Fruit fly (Drosophila melanogaster) whole organism, larva: Measurements from ENCODE around the gene Obp8a.

ENCODE experiments used
- noc ChIP-seq: fragments of 200-800 bp; sonication (Bioruptor generic); optimal IDR thresholded peaks from 3 replicates; lab custom pipeline; 2019; ENCODE audit warnings: missing biosample characterization, mild to moderate bottlenecking, missing genetic modification characterization, moderate library complexity

The Obp8a gene

dm6 chrX:9214576-9214975, at the start of gene Obp8a:
Obp8a (plus strand) TSS chrX:9214876.
- TF ChIP-seq noc (tag; lab: Kevin White, UChicago), result no peak

dm6 chrX:9168273-9168672, 46.4 kb upstream of the Obp8a start:
- no peak for TF ChIP-seq noc (tag; lab: Kevin White, UChicago)

dm6 chrX:9187429-9187828, 27.2 kb upstream of the Obp8a start:
- TF ChIP-seq noc (tag; lab: Kevin White, UChicago), result no peak

dm6 chrX:9190555-9191184, 24.0 kb upstream of the Obp8a start, which contains the start of gene CG12115:
CG12115 (minus strand) TSS chrX:9190605.
- no peak for TF ChIP-seq noc (tag; lab: Kevin White, UChicago)

- no peak for TF ChIP-seq noc (tag; lab: Kevin White, UChicago)
Observed at dm6 chrX:9191357-9191756, 23.3 kb upstream of the Obp8a start, which contains the start of gene CG12057. CG12057 (plus strand) TSS chrX:9191657.

- TF ChIP-seq noc (tag; lab: Kevin White, UChicago), result no peak
Observed at dm6 chrX:9192429-9192828, 22.2 kb upstream of the Obp8a start, which contains the start of gene CG12056. CG12056 (plus strand) TSS chrX:9192669.

- peak; percentile 30 for TF ChIP-seq noc (tag; lab: Kevin White, UChicago)
Observed at dm6 chrX:9193604-9194003, 21.1 kb upstream of the Obp8a start, which contains the start of gene CG12106. CG12106 (plus strand) TSS chrX:9193898.

- TF ChIP-seq noc (tag; lab: Kevin White, UChicago), result no peak
Observed at dm6 chrX:9195311-9195710, 19.4 kb upstream of the Obp8a start.

- peak; percentile 68 for TF ChIP-seq noc (tag; lab: Kevin White, UChicago)
Observed at dm6 chrX:9196362-9196761, 18.3 kb upstream of the Obp8a start, which contains the start of gene CG12118. CG12118 (minus strand) TSS chrX:9196414.

- no peak for TF ChIP-seq noc (tag; lab: Kevin White, UChicago)
Observed at dm6 chrX:9200234-9200633, 14.4 kb upstream of the Obp8a start.

dm6 chrX:9201080-9201479, 13.6 kb upstream of the Obp8a start:
- no peak for TF ChIP-seq noc (tag; lab: Kevin White, UChicago)

dm6 chrX:9201866-9202681, 12.6 kb upstream of the Obp8a start:
- TF ChIP-seq noc (tag; lab: Kevin White, UChicago), result peak; percentile 91

dm6 chrX:9210787-9211186, 3.9 kb upstream of the Obp8a start, which contains the start of gene SmydA-9:
SmydA-9 (minus strand) TSS chrX:9210887.
- no peak for TF ChIP-seq noc (tag; lab: Kevin White, UChicago)

- no peak for TF ChIP-seq noc (tag; lab: Kevin White, UChicago)
Observed at dm6 chrX:9215485-9215884, 809 bp downstream of the Obp8a start, which contains the start of gene CG15368. CG15368 (plus strand) TSS chrX:9215785.

dm6 chrX:9216572-9216971, 1.9 kb downstream of the Obp8a start, which contains the start of gene CG15369:
CG15369 (plus strand) TSS chrX:9216872.
- no peak for TF ChIP-seq noc (tag; lab: Kevin White, UChicago)

dm6 chrX:9220434-9220833, 5.8 kb downstream of the Obp8a start:
- TF ChIP-seq noc (tag; lab: Kevin White, UChicago), result no peak
